Worm (Caenorhabditis elegans) whole organism, early embryonic: ENCODE results near the gene C01G10.6.

ENCODE experiments used
- B0310.2 ChIP-seq: sonication (generic microtip); optimal IDR thresholded peaks from 2 replicates; lab custom pipeline; 2016; ENCODE audit warnings: mild to moderate bottlenecking, missing genetic modification characterization, missing compliant biosample characterization
- F13C5.2 ChIP-seq: sonication (generic microtip); optimal IDR thresholded peaks from 2 replicates; lab custom pipeline; 2017; ENCODE audit warnings: mild to moderate bottlenecking, missing genetic modification characterization, inconsistent platforms, missing compliant biosample characterization
- aly-1 ChIP-seq: sonication (generic microtip); optimal IDR thresholded peaks from 2 replicates; lab custom pipeline; 2016; ENCODE audit warnings: missing genetic modification characterization, missing compliant biosample characterization
- ama-1 ChIP-seq: fragments of 150-350 bp; optimal IDR thresholded peaks from 2 replicates; lab custom pipeline; 2014
- ceh-13 ChIP-seq: fragments of 200-800 bp; sonication (Bioruptor generic); optimal IDR thresholded peaks from 2 replicates; lab custom pipeline; 2018; ENCODE audit warnings: mild to moderate bottlenecking, missing genetic modification characterization, missing compliant biosample characterization
- ceh-36 ChIP-seq: sonication (generic microtip); optimal IDR thresholded peaks from 2 replicates; lab custom pipeline; 2016; ENCODE audit warnings: missing genetic modification characterization, inconsistent platforms, missing compliant biosample characterization
- ets-7 ChIP-seq: sonication (generic microtip); optimal IDR thresholded peaks from 2 replicates; lab custom pipeline; 2016; ENCODE audit warnings: missing genotype, missing genetic modification characterization, missing compliant biosample characterization
- flt-1 ChIP-seq: fragments of 200-800 bp; sonication (Bioruptor generic); IDR thresholded peaks from 2 replicates; pipeline ENCODE4 v1.3.6; 2022; ENCODE audit warnings: missing genetic modification characterization, missing compliant biosample characterization
- hmbx-1 ChIP-seq: sonication (generic microtip); optimal IDR thresholded peaks from 2 replicates; lab custom pipeline; 2016; ENCODE audit warnings: mild to moderate bottlenecking, missing genetic modification characterization, missing compliant biosample characterization
- hmg-4 ChIP-seq: fragments of 200-800 bp; sonication (Bioruptor generic); optimal IDR thresholded peaks from 2 replicates; lab custom pipeline; 2018; ENCODE audit warnings: mild to moderate bottlenecking, missing genetic modification characterization, missing compliant biosample characterization
- hnd-1 ChIP-seq: sonication (generic microtip); optimal IDR thresholded peaks from 2 replicates; lab custom pipeline; 2016; ENCODE audit warnings: missing genetic modification characterization, missing compliant biosample characterization
- pes-1 ChIP-seq: fragments of 200-800 bp; sonication (Bioruptor generic); IDR thresholded peaks from 2 replicates; pipeline ENCODE4 v1.3.6; 2022; ENCODE audit warnings: missing genetic modification reagents, missing genetic modification characterization, missing compliant biosample characterization
- scrt-1 ChIP-seq: fragments of 200-800 bp; sonication (Bioruptor generic); IDR thresholded peaks from 2 replicates; pipeline ENCODE4 v1.3.6; 2022; ENCODE audit warnings: missing genetic modification characterization, missing compliant biosample characterization
- sea-1 ChIP-seq: fragments of 200-800 bp; sonication (Bioruptor generic); conservative IDR thresholded peaks from 2 replicates; pipeline ENCODE4 v1.3.6; 2022; ENCODE audit warnings: missing genetic modification characterization, missing compliant biosample characterization
- tbx-11 ChIP-seq: fragments of 200-800 bp; sonication (Bioruptor generic); IDR thresholded peaks from 2 replicates; pipeline ENCODE4 v1.3.6; 2022; ENCODE audit warnings: missing genetic modification characterization, missing compliant biosample characterization
- tbx-37 ChIP-seq: fragments of 200-800 bp; sonication (Bioruptor generic); conservative IDR thresholded peaks from 2 replicates; pipeline ENCODE4 v1.3.6; 2022; ENCODE audit warnings: missing genetic modification reagents, missing genetic modification characterization, missing compliant biosample characterization
- tra-4 ChIP-seq: sonication (generic microtip); optimal IDR thresholded peaks from 2 replicates; lab custom pipeline; 2017; ENCODE audit warnings: missing genetic modification characterization, missing compliant biosample characterization

Gene C01G10.6

DNA sequence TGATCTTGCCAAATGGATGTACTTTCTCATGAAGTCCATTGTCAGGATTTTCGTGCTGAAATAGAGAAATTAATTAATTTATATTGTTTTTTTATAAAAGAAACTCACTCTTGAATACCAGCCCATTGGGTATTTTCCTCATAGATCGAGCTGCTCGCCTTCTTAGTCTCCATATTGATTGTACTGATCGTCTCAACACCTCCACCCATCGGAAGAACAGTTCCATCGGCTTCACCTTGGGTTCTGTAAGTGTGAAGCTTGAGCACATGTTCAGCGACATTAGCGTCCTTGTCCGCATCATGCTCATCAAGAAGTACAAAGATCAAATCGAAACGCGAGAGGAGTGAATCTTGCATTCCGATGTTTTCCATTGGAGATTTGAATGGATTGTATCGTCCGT, 29.7 kb upstream of the C01G10.6 start:
- TF ChIP-seq pes-1 (GFP tag; lab: Robert Waterston, UW) (no peak), B0310.2 (tag; lab: Kevin White, UChicago) (no peak), scrt-1 (no peak), hnd-1 (tag; lab: Kevin White, UChicago) (no peak), ama-1 (lab: Kevin White, UChicago) (no peak), hmbx-1 (tag; lab: Kevin White, UChicago) (no peak), aly-1 (tag; lab: Kevin White, UChicago) (no peak), flt-1 (no peak), tra-4 (tag; lab: Kevin White, UChicago) (no peak), ets-7 (tag; lab: Kevin White, UChicago) (no peak), tbx-37 (GFP tag; lab: Robert Waterston, UW) (no peak), tbx-11 (GFP tag; lab: Robert Waterston, UW) (no peak), hmg-4 (GFP tag; lab: Kevin White, UChicago) (no peak), ceh-36 (tag; lab: Kevin White, UChicago) (no peak), F13C5.2 (no peak)

DNA sequence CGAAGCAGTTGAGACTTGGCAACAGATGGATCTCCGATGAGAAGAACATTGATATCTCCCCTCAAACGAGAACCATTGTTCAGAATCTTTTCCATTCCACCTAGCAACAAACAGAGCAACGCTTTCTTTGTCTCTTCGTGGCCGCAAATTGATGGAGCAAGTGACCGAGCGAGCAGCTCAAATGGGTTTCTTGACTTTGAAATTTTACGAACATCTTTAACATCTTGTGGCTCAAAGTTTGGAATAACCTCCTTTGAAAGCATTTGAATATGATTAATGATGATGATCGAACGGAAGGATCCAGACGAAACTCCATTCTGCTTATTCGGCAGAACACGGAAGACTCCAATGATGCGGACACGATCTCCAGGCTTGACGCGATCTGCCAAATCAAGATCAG, 29.0 kb upstream of the C01G10.6 start:
- no peak for TF ChIP-seq sea-1
- no peak for TF ChIP-seq ama-1 (lab: Kevin White, UChicago)
- TF ChIP-seq aly-1 (tag; lab: Kevin White, UChicago), result no peak
- TF ChIP-seq flt-1, result no peak
- TF ChIP-seq hnd-1 (tag; lab: Kevin White, UChicago), result no peak
- TF ChIP-seq tra-4 (tag; lab: Kevin White, UChicago), result no peak
- no peak for TF ChIP-seq B0310.2 (tag; lab: Kevin White, UChicago)
- no peak for TF ChIP-seq scrt-1
- no peak for TF ChIP-seq ets-7 (tag; lab: Kevin White, UChicago)
- no peak for TF ChIP-seq tbx-11 (GFP tag; lab: Robert Waterston, UW)
- no peak for TF ChIP-seq hmg-4 (GFP tag; lab: Kevin White, UChicago)
- no peak for TF ChIP-seq hmbx-1 (tag; lab: Kevin White, UChicago)
- TF ChIP-seq tbx-37 (GFP tag; lab: Robert Waterston, UW), result no peak
- TF ChIP-seq F13C5.2, result no peak
- no peak for TF ChIP-seq ceh-36 (tag; lab: Kevin White, UChicago)
- TF ChIP-seq ceh-13 (GFP tag; lab: Kevin White, UChicago), result no peak
- TF ChIP-seq pes-1 (GFP tag; lab: Robert Waterston, UW), result no peak

DNA sequence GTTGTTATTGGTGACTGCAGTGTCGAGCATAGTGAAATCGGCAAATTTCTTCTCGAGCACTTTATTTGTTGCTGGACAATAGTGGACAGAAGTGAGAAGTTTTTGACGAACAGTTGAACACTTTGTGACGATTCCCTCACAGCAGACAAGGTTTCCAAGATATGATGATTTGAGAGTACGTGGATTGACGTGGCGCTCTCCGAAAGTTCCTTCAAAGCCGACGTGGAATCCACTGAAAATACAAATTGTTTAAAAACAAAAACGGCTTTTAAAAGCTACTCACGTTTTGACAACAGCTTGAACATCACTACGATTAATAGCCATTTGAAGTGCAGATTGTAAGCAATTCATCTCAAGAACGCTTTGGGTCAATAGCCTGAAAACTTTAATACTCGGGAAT, 28.5 kb upstream of the C01G10.6 start:
- TF ChIP-seq pes-1 (GFP tag; lab: Robert Waterston, UW) (no peak), tra-4 (tag; lab: Kevin White, UChicago) (no peak), scrt-1 (no peak), B0310.2 (tag; lab: Kevin White, UChicago) (no peak), aly-1 (tag; lab: Kevin White, UChicago) (no peak), hmg-4 (GFP tag; lab: Kevin White, UChicago) (no peak), ceh-36 (tag; lab: Kevin White, UChicago) (no peak), flt-1 (no peak), tbx-11 (GFP tag; lab: Robert Waterston, UW) (no peak), hnd-1 (tag; lab: Kevin White, UChicago) (no peak)

DNA sequence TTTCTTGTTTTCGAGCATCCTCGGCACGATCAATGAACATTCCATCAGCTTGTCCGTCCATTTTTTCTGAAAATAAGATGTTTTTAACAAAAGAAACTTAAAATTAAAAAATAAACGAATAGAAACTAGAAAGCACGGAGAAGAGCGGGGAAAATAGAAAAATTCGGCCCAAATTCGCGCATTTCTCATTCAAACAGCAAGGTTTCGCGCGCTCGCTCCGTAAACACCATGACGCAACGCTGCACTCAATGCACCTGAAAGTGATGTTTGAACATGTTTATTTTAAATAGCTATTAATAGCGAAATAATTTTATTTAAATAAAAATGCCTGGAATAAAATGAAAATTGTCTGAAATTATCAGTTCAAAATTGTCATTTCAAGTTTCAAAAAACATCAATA, 27.9 kb upstream of the C01G10.6 start, which contains the start of the genes mcm-3 and C25D7.15:
TSS of gene mcm-3 (minus strand) at position 66 of the 400 bp plus-strand sequence.
TSS of gene C25D7.15 (plus strand) at position 275 of the 400 bp plus-strand sequence.
- TF ChIP-seq pes-1 (GFP tag; lab: Robert Waterston, UW) (no peak), tra-4 (tag; lab: Kevin White, UChicago) (no peak), sea-1 (no peak), scrt-1 (no peak), hmbx-1 (tag; lab: Kevin White, UChicago) (no peak), ceh-13 (GFP tag; lab: Kevin White, UChicago) (no peak), F13C5.2 (no peak), ets-7 (tag; lab: Kevin White, UChicago) (no peak), hnd-1 (tag; lab: Kevin White, UChicago) (no peak), tbx-11 (GFP tag; lab: Robert Waterston, UW) (no peak), flt-1 (no peak), ceh-36 (tag; lab: Kevin White, UChicago) (no peak)

DNA sequence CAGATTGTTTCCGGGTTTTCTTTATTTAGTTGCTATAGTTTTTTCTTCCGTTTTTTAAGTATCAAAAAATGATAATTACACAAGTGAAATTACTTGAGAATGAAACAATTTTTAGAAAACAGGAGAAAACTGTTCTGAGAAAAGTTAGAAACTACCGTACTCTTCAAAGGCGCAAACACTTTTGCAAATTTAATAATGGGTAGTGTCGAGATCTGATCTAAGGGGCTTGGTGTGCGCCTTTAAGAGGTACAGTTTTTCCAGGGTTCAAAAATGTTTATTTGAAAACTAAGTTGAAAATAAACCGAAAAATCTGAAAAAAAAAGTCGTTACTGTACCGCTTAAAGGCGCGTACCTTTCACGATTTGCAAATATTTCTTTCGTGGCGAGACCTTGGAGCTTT, 26.9 kb upstream of the C01G10.6 start:
- no peak for TF ChIP-seq ceh-36 (tag; lab: Kevin White, UChicago)
- TF ChIP-seq pes-1 (GFP tag; lab: Robert Waterston, UW), result no peak
- no peak for TF ChIP-seq F13C5.2

DNA sequence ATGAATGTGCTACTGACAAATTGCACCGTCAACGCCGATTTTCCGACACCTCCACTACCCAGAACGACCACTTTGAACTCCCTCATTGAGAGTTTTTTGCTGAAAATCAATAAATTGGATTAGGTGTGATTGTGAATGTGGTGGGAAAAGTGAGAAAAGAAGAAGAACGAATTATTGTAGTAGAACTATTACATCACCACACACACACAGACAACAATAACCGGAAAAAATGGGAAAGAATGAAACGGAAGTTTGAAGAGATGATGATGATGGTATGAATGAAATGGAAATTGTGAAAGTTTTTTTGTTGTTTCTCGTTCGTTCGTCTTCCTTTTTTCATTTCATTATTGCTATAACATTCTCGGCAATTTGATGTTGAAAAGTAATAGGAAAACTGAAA, 23.5 kb upstream of the C01G10.6 start, which contains the start of gene rap-2:
TSS of gene rap-2 (minus strand) at position 101 of the 400 bp plus-strand sequence.
- TF ChIP-seq hmbx-1 (tag; lab: Kevin White, UChicago), result no peak
- TF ChIP-seq ceh-13 (GFP tag; lab: Kevin White, UChicago), result no peak
- no peak for TF ChIP-seq scrt-1
- TF ChIP-seq tra-4 (tag; lab: Kevin White, UChicago), result no peak
- TF ChIP-seq B0310.2 (tag; lab: Kevin White, UChicago), result no peak
- no peak for TF ChIP-seq sea-1

DNA sequence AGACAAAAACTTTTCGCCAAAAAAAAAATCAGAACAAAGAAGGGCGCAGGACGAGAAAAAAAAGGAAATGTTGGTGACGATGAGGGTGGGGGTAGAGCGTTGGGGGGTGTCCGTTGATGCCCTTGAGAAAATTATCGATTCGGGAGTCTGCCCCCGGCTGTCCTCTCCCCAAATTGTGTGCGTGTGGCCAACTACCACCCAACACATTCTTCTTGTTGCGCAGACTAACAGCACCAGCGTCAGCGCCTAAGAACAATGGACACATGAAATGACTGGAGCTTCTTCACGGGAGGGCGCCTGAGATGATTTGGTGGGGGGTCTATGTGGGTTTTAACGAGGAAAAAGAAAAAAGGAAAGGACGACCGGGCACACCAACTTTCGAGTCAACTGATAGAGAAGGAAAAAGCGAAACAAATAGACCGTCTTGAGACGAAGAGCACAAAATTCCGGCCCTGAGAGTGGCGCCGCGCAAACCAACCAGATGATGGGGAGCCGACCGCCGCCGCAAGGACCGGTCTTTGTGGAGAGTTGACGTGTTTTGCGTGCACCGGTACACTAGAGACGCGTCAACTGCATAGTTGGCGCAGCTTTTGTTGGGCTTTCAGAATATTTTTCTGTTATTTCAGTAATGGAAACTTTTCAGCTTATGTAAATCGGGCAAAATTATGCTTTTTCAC, 22.2 kb upstream of the C01G10.6 start, which contains the start of gene C25D7.9:
TSS of gene C25D7.9 (plus strand) at position 68 of the 677 bp plus-strand sequence.
- TF ChIP-seq aly-1 (tag; lab: Kevin White, UChicago), result no peak
- TF ChIP-seq F13C5.2, result peak; percentile 75
- peak; percentile 75 for TF ChIP-seq hmg-4 (GFP tag; lab: Kevin White, UChicago)
- no peak for TF ChIP-seq tbx-37 (GFP tag; lab: Robert Waterston, UW)
